Worm (Caenorhabditis elegans): ENCODE data around the gene C18B2.3.

The C18B2.3 gene

ce11 chrX:3613665-3614064, 12.0 kb downstream of the C18B2.3 start:
- no peak for TF ChIP-seq dpl-1 (GFP tag; optimal IDR thresholded peaks at IDR 0.05)
- TF ChIP-seq lin-35 (GFP tag; optimal IDR thresholded peaks at IDR 0.05): peak in 1 of 2 experiments; percentile 29
- no peak for TF ChIP-seq unc-86 (tag; optimal IDR thresholded peaks at IDR 0.05)
- TF ChIP-seq C16A3.4 (tag; optimal IDR thresholded peaks at IDR 0.05): no peak
- no peak for TF ChIP-seq xbp-1 (tag; optimal IDR thresholded peaks at IDR 0.05)
- TF ChIP-seq unc-98 (GFP tag; IDR thresholded peaks at IDR 0.05): no peak
- no peak for TF ChIP-seq mef-2 (tag; optimal IDR thresholded peaks at IDR 0.05)
- TF ChIP-seq dsc-1 (tag; optimal IDR thresholded peaks at IDR 0.05): no peak
- TF ChIP-seq pax-3 (tag; optimal IDR thresholded peaks at IDR 0.05): no peak
- TF ChIP-seq snu-23 (GFP tag; optimal IDR thresholded peaks at IDR 0.05): no peak
- TF ChIP-seq pag-3 (tag; optimal IDR thresholded peaks at IDR 0.05; ENCODE audit: borderline replicate concordance, insufficient read depth): no peak
- TF ChIP-seq ets-5 (GFP tag; IDR thresholded peaks at IDR 0.05): no peak
- TF ChIP-seq pqm-1 (tag; optimal IDR thresholded peaks at IDR 0.05): peak; percentile 49
- no peak for TF ChIP-seq nhr-12 (tag; optimal IDR thresholded peaks at IDR 0.05)
- no peak for TF ChIP-seq mab-9 (GFP tag; IDR thresholded peaks at IDR 0.05)
- TF ChIP-seq egl-27 (tag; optimal IDR thresholded peaks at IDR 0.05): no peak
- no peak for TF ChIP-seq blmp-1 (tag; optimal IDR thresholded peaks at IDR 0.05)
- no peak for TF ChIP-seq efl-1 (optimal IDR thresholded peaks at IDR 0.05)
- peak in 1 of 2 experiments; percentile 67 for TF ChIP-seq efl-1 (GFP tag; optimal IDR thresholded peaks at IDR 0.05 in 1 of 2)
- no peak for TF ChIP-seq irx-1 (tag; optimal IDR thresholded peaks at IDR 0.05)
- TF ChIP-seq nhr-90 (tag; optimal IDR thresholded peaks at IDR 0.05; ENCODE audit: poor library complexity): no peak
- no peak for TF ChIP-seq nhr-77 (tag; optimal IDR thresholded peaks at IDR 0.05)
- no peak for TF ChIP-seq isw-1 (GFP tag; IDR thresholded peaks at IDR 0.05)
- TF ChIP-seq nhr-71 (tag; optimal IDR thresholded peaks at IDR 0.05): no peak
- peak; percentile 70 for TF ChIP-seq elt-2 (tag; optimal IDR thresholded peaks at IDR 0.05)
- TF ChIP-seq nhr-84 (tag; optimal IDR thresholded peaks at IDR 0.05): no peak

ce11 chrX:3617218-3617617, 15.6 kb downstream of the C18B2.3 start, which contains the start of gene del-9:
TSS of gene del-9 (minus strand) at chrX:3617318.
- TF ChIP-seq zag-1 (tag; optimal IDR thresholded peaks at IDR 0.05) (no peak), sptf-1 (tag; optimal IDR thresholded peaks at IDR 0.05) (no peak), ztf-4 (tag; optimal IDR thresholded peaks at IDR 0.05) (no peak), nhr-20 (tag; optimal IDR thresholded peaks at IDR 0.05) (no peak), lir-3 (tag; optimal IDR thresholded peaks at IDR 0.05; ENCODE audit: poor library complexity) (no peak), ceh-82 (tag; optimal IDR thresholded peaks at IDR 0.05) (no peak), F16B12.6 (tag; optimal IDR thresholded peaks at IDR 0.05) (no peak)

- no peak for TF ChIP-seq mep-1 (tag; optimal IDR thresholded peaks at IDR 0.05)
- TF ChIP-seq snu-23 (GFP tag; optimal IDR thresholded peaks at IDR 0.05): no peak
- TF ChIP-seq sptf-1 (tag; optimal IDR thresholded peaks at IDR 0.05): no peak
- no peak for TF ChIP-seq mef-2 (tag; optimal IDR thresholded peaks at IDR 0.05)
- TF ChIP-seq alr-1 (tag; optimal IDR thresholded peaks at IDR 0.05; ENCODE audit: borderline replicate concordance): no peak
- TF ChIP-seq lin-14 (GFP tag; optimal IDR thresholded peaks at IDR 0.05): peak; percentile 9
Measured at ce11 chrX:3618842-3619241, 17.2 kb downstream of the C18B2.3 start.

ce11 chrX:3623162-3623561, 21.5 kb downstream of the C18B2.3 start, which contains the start of gene C18B2.2:
TSS of gene C18B2.2 (plus strand) at chrX:3623462.
- TF ChIP-seq efl-1 (optimal IDR thresholded peaks at IDR 0.05): no peak
- peak in 1 of 2 experiments; percentile 11 for TF ChIP-seq efl-1 (GFP tag; optimal IDR thresholded peaks at IDR 0.05 in 1 of 2)
- no peak for TF ChIP-seq grh-1 (GFP tag; IDR thresholded peaks at IDR 0.05)
- TF ChIP-seq F16B12.6 (tag; optimal IDR thresholded peaks at IDR 0.05): no peak

All from whole organism, L1 larva.